Fruit fly (Drosophila melanogaster) whole organism, embryonic: ENCODE results near the gene CG7483.

Experiments used
- CG10209 ChIP-seq: fragments of 200-800 bp; sonication (Bioruptor generic); optimal IDR thresholded peaks from 3 replicates; lab custom pipeline; 2017; ENCODE audit warnings: missing biosample characterization, mild to moderate bottlenecking, missing genetic modification characterization, missing genetic modification reagents
- CG10366 ChIP-seq: fragments of 200-800 bp; sonication (Bioruptor generic); IDR thresholded peaks from 2 replicates; pipeline ENCODE4 v1.3.6; 2022; ENCODE audit warnings: missing biosample characterization, missing genetic modification characterization
- CG12391 ChIP-seq: fragments of 200-800 bp; sonication (Bioruptor generic); optimal IDR thresholded peaks from 3 replicates; lab custom pipeline; 2018; ENCODE audit warnings: missing biosample characterization, mild to moderate bottlenecking, missing genetic modification characterization, moderate library complexity
- CG12659 ChIP-seq: fragments of 200-800 bp; sonication (Bioruptor generic); optimal IDR thresholded peaks from 3 replicates; lab custom pipeline; 2017; ENCODE audit warnings: mild to moderate bottlenecking, missing biosample characterization, missing genetic modification reagents, missing genetic modification characterization
- CG12744 ChIP-seq: fragments of 200-800 bp; sonication (Bioruptor generic); optimal IDR thresholded peaks from 2 replicates; lab custom pipeline; 2016; ENCODE audit warnings: missing biosample characterization, missing genetic modification characterization
- CG13123 ChIP-seq: fragments of 200-800 bp; sonication (Bioruptor generic); optimal IDR thresholded peaks from 2 replicates; lab custom pipeline; 2016; ENCODE audit warnings: missing biosample characterization, missing genetic modification characterization
- CG13287 ChIP-seq: fragments of 200-800 bp; sonication (Bioruptor generic); IDR thresholded peaks from 2 replicates; pipeline ENCODE4 v1.3.6; 2022; ENCODE audit warnings: missing biosample characterization, missing genetic modification characterization; ENCODE audit not compliant: partially characterized antibody
- CG14014 ChIP-seq: fragments of 200-800 bp; sonication (Bioruptor generic); IDR thresholded peaks from 2 replicates; pipeline ENCODE4 v1.3.6; 2022; ENCODE audit warnings: missing biosample characterization, missing genetic modification characterization
- CG15479 ChIP-seq: fragments of 200-800 bp; sonication (Bioruptor generic); optimal IDR thresholded peaks from 3 replicates; lab custom pipeline; 2019; ENCODE audit warnings: missing biosample characterization, mild to moderate bottlenecking, missing genetic modification characterization, moderate library complexity
- CG16863 ChIP-seq: fragments of 200-800 bp; sonication (Bioruptor generic); optimal IDR thresholded peaks from 3 replicates; lab custom pipeline; 2016; ENCODE audit warnings: missing biosample characterization, missing genetic modification characterization
- CG30403 ChIP-seq: fragments of 200-800 bp; sonication (Bioruptor generic); optimal IDR thresholded peaks from 3 replicates; lab custom pipeline; 2016; ENCODE audit warnings: missing biosample characterization, missing genetic modification characterization
- CG32532 ChIP-seq: fragments of 200-800 bp; sonication (Bioruptor generic); IDR thresholded peaks from 2 replicates; pipeline ENCODE4 v1.3.6; 2022; ENCODE audit warnings: missing biosample characterization, missing genetic modification characterization
- CG4730 ChIP-seq: fragments of 200-800 bp; sonication (Bioruptor generic); IDR thresholded peaks from 2 replicates; pipeline ENCODE4 v1.3.6; 2022; ENCODE audit warnings: missing biosample characterization, missing genetic modification characterization
- CG5180 ChIP-seq: fragments of 200-800 bp; sonication (Bioruptor generic); optimal IDR thresholded peaks from 3 replicates; lab custom pipeline; 2017; ENCODE audit warnings: missing biosample characterization, missing genetic modification characterization, mild to moderate bottlenecking, moderate library complexity, missing genetic modification reagents
- CG5953 ChIP-seq: fragments of 200-800 bp; sonication (Bioruptor generic); IDR thresholded peaks from 2 replicates; pipeline ENCODE4 v1.3.6; 2022; ENCODE audit warnings: missing biosample characterization, missing genetic modification characterization
- CG6813 ChIP-seq: fragments of 200-800 bp; sonication (Bioruptor generic); optimal IDR thresholded peaks from 2 replicates; lab custom pipeline; 2017; ENCODE audit warnings: missing biosample characterization, missing genetic modification characterization, mild to moderate bottlenecking, moderate library complexity, missing genetic modification reagents
- CG7357 ChIP-seq: fragments of 200-800 bp; sonication (Bioruptor generic); IDR thresholded peaks from 3 replicates; pipeline ENCODE4 v1.3.6; 2022; ENCODE audit warnings: missing biosample characterization, missing genetic modification characterization
- CG7928 ChIP-seq: fragments of 200-800 bp; sonication (Bioruptor generic); optimal IDR thresholded peaks from 2 replicates; lab custom pipeline; 2017; ENCODE audit warnings: missing biosample characterization, mild to moderate bottlenecking, missing genetic modification characterization
- CG7963 ChIP-seq: fragments of 200-800 bp; sonication (Bioruptor generic); IDR thresholded peaks from 3 replicates; pipeline ENCODE4 v1.3.6; 2022; ENCODE audit warnings: missing biosample characterization, missing genetic modification characterization; ENCODE audit not compliant: partially characterized antibody
- CG8359 ChIP-seq: fragments of 200-800 bp; sonication (Bioruptor generic); optimal IDR thresholded peaks from 2 replicates; lab custom pipeline; 2017; ENCODE audit warnings: missing biosample characterization, mild to moderate bottlenecking, missing genetic modification characterization, borderline replicate concordance
- CG9817 ChIP-seq: fragments of 200-800 bp; sonication (Bioruptor generic); optimal IDR thresholded peaks from 2 replicates; lab custom pipeline; 2018; ENCODE audit warnings: missing biosample characterization, mild to moderate bottlenecking, missing genetic modification characterization, moderate library complexity
- Drgx ChIP-seq: fragments of 200-800 bp; sonication (Bioruptor generic); IDR thresholded peaks from 2 replicates; pipeline ENCODE4 v1.3.6; 2022; ENCODE audit warnings: missing biosample characterization, missing genetic modification characterization
- Fer3 ChIP-seq: fragments of 200-800 bp; sonication (Bioruptor generic); optimal IDR thresholded peaks from 2 replicates; lab custom pipeline; 2018; ENCODE audit warnings: missing biosample characterization, mild to moderate bottlenecking, missing genetic modification characterization, moderate library complexity
- Hand ChIP-seq: fragments of 200-800 bp; sonication (Bioruptor generic); optimal IDR thresholded peaks from 2 replicates; lab custom pipeline; 2017; ENCODE audit warnings: mild to moderate bottlenecking, missing biosample characterization, missing genetic modification reagents, missing genetic modification characterization
- Hmr ChIP-seq: fragments of 200-800 bp; sonication (Bioruptor generic); optimal IDR thresholded peaks from 3 replicates; lab custom pipeline; 2017; ENCODE audit warnings: mild to moderate bottlenecking, missing biosample characterization, missing genetic modification reagents, missing genetic modification characterization
- Jarid2 ChIP-seq: fragments of 200-800 bp; sonication (Bioruptor generic); optimal IDR thresholded peaks from 3 replicates; lab custom pipeline; 2017; ENCODE audit warnings: mild to moderate bottlenecking, missing biosample characterization, missing genetic modification reagents, missing genetic modification characterization
- Med ChIP-seq: fragments of 200-800 bp; sonication (Bioruptor generic); peaks from one replicate; lab custom pipeline; 2016; ENCODE audit warnings: missing biosample characterization, missing genetic modification characterization, mild to moderate bottlenecking, inconsistent platforms, moderate library complexity
- Oli ChIP-seq: fragments of 200-800 bp; sonication (Bioruptor generic); optimal IDR thresholded peaks from 2 replicates; lab custom pipeline; 2018; ENCODE audit warnings: missing biosample characterization, mild to moderate bottlenecking, missing genetic modification characterization, moderate library complexity
- Pdp1 ChIP-seq, 2 experiments: fragments of 200-800 bp; sonication (Bioruptor generic); optimal IDR thresholded peaks; 3 replicates each; lab custom pipeline; 2016; ENCODE audit warnings: missing biosample characterization in 2 of 2, missing genetic modification characterization in 2 of 2, mild to moderate bottlenecking in 1 of 2, moderate library complexity in 1 of 2
- Ravus ChIP-seq: fragments of 200-800 bp; sonication (Bioruptor generic); IDR thresholded peaks from 2 replicates; pipeline ENCODE4 v1.3.6; 2022; ENCODE audit warnings: missing biosample characterization, missing genetic modification characterization
- Rfx ChIP-seq: fragments of 200-800 bp; sonication (Bioruptor generic); IDR thresholded peaks from 2 replicates; pipeline ENCODE4 v1.3.6; 2022; ENCODE audit warnings: missing biosample characterization, missing genetic modification characterization
- Scr ChIP-seq: fragments of 200-800 bp; sonication (Bioruptor generic); IDR thresholded peaks from 2 replicates; pipeline ENCODE4 v1.3.6; 2022; ENCODE audit warnings: missing biosample characterization, missing genetic modification characterization; ENCODE audit not compliant: partially characterized antibody
- Stat92E ChIP-seq, 3 experiments: fragments of >200 bp in 2 of 3; fragments of 200-800 bp in 1 of 3; sonication (Bioruptor generic) in 1 of 3; optimal IDR thresholded peaks; 2 replicates each; lab custom pipeline; 2017 to 2019; ENCODE audit warnings: missing biosample characterization in 3 of 3, missing genetic modification characterization in 3 of 3, mild to moderate bottlenecking in 1 of 3, moderate library complexity in 1 of 3
- Usf ChIP-seq: fragments of 200-800 bp; sonication (Bioruptor generic); optimal IDR thresholded peaks from 2 replicates; lab custom pipeline; 2017; ENCODE audit warnings: missing genotype, missing biosample characterization, missing genetic modification characterization
- croc ChIP-seq: fragments of 200-800 bp; sonication (Bioruptor generic); conservative IDR thresholded peaks from 3 replicates; pipeline ENCODE4 v1.3.6; 2022; ENCODE audit warnings: missing biosample characterization, missing genetic modification characterization
- eve ChIP-seq, 2 experiments: fragments of >200 bp; optimal IDR thresholded peaks; 2 replicates each; lab custom pipeline; 2017; ENCODE audit warnings: missing biosample characterization in 2 of 2, missing genetic modification characterization in 2 of 2
- hkb ChIP-seq, 2 experiments: fragments of 200-800 bp in 1 of 2; fragments of >200 bp in 1 of 2; sonication (Bioruptor generic) in 1 of 2; IDR thresholded peaks in 1 of 2; optimal IDR thresholded peaks in 1 of 2; 2 replicates each; pipeline versions ENCODE4 v1.3.6 to Lab custom; 2017 to 2022; ENCODE audit warnings: missing biosample characterization in 1 of 2, missing genetic modification characterization in 1 of 2
- lilli ChIP-seq: fragments of 200-800 bp; sonication (Bioruptor generic); optimal IDR thresholded peaks from 3 replicates; lab custom pipeline; 2016; ENCODE audit warnings: missing biosample characterization, missing genetic modification characterization
- sd ChIP-seq: fragments of 200-800 bp; sonication (Bioruptor generic); optimal IDR thresholded peaks from 3 replicates; lab custom pipeline; 2018; ENCODE audit warnings: missing biosample characterization, mild to moderate bottlenecking, missing genetic modification characterization, moderate library complexity
- zfh2 ChIP-seq: fragments of 200-800 bp; sonication (Bioruptor generic); optimal IDR thresholded peaks from 2 replicates; lab custom pipeline; 2016; ENCODE audit warnings: missing biosample characterization, missing genetic modification characterization

The CG7483 gene

DNA sequence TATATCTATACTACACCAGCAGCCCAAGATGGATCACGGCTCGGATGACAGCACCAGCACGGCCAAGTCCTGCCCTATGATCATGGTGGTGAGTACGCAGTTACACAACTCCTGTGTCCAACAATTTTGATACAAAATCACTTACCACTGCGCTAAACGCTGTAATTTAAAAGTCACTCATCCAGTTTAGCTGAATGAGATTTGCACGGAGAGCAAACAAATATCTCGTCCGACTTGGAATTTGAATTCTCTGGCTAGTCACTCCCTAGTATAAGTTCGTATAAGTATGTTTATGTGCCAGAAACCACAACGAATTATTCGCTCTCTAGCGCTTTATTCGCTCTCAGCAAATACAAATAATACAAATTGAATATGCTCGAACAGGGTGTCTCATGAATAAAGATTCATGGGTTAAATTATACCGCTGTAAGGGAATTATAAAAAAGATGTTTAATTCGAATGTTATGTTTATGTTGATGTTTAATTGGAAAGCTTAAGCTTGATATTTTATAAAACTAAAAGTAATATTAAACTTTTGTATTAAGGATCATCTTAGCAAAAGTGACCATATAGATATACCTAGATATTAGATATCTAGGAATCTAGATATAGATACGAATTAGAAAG is 4.8 kb downstream of the CG7483 start (continued):
- TF ChIP-seq Hand (GFP tag; lab: Kevin White, UChicago) (peak; percentile 1), CG7357 (GFP tag; lab: Robert Waterston, UW) (no peak), Drgx (GFP tag; lab: Robert Waterston, UW) (peak; percentile 48), CG6813 (GFP tag; lab: Kevin White, UChicago) (peak; percentile 46), Fer3 (peak; percentile 56), CG15479 (GFP tag; lab: Kevin White, UChicago) (peak; percentile 13), zfh2 (GFP tag; lab: Kevin White, UChicago) (no peak), Rfx (GFP tag; lab: Robert Waterston, UW) (peak; percentile 51; the same call in 1 of the 2 replicates), Jarid2 (GFP tag; lab: Kevin White, UChicago) (peak; percentile 47), CG12659 (GFP tag; lab: Kevin White, UChicago) (peak; percentile 12), CG12391 (peak; percentile 23), Hmr (GFP tag; lab: Kevin White, UChicago) (peak; percentile 53), sd (tag; lab: Kevin White, UChicago) (peak; percentile 41), Med (GFP tag; lab: Kevin White, UChicago) (peak; percentile 79), CG30403 (GFP tag; lab: Kevin White, UChicago) (peak; percentile 3), lilli (peak; percentile 25), hkb (optimal IDR thresholded peaks at IDR 0.05; lab: Kevin White, UChicago) (no peak), hkb (GFP tag; IDR thresholded peaks at IDR 0.05; lab: Robert Waterston, UW) (peak; percentile 15; the same call in 1 of the 2 replicates), CG16863 (GFP tag; lab: Kevin White, UChicago) (no peak), CG10209 (GFP tag; lab: Kevin White, UChicago) (peak; percentile 18), CG14014 (GFP tag; lab: Robert Waterston, UW) (no peak), Pdp1 (GFP tag; optimal IDR thresholded peaks at IDR 0.05; lab: Kevin White, UChicago) (peak in 1 of 2 experiments; percentile 69), CG32532 (GFP tag; lab: Robert Waterston, UW) (peak; percentile 48; the same call in 1 of the 2 replicates), CG5180 (GFP tag; lab: Kevin White, UChicago) (peak; percentile 45)
- TF ChIP-seq, all 482 proteins: peak for 37

- TF ChIP-seq Ravus (GFP tag; lab: Robert Waterston, UW) (no peak), CG13287 (GFP tag; lab: Robert Waterston, UW) (no peak), eve (GFP tag; optimal IDR thresholded peaks at IDR 0.05; lab: Kevin White, UChicago) (no peak), Usf (GFP tag; lab: Kevin White, UChicago) (no peak), Oli (tag; lab: Kevin White, UChicago) (no peak), CG7963 (no peak), CG9817 (tag; lab: Kevin White, UChicago) (no peak), CG5953 (GFP tag; lab: Robert Waterston, UW) (no peak), CG7928 (GFP tag; lab: Kevin White, UChicago) (no peak), croc (GFP tag; lab: Robert Waterston, UW) (no peak), CG4730 (GFP tag; lab: Robert Waterston, UW) (no peak), CG10366 (no peak), CG8359 (no peak), Stat92E (GFP tag; optimal IDR thresholded peaks at IDR 0.05; lab: Kevin White, UChicago) (no peak), CG13123 (GFP tag; lab: Kevin White, UChicago) (no peak), CG12744 (no peak), Scr (GFP tag; lab: Robert Waterston, UW) (no peak)
These were observed 8.4 kb downstream of the CG7483 start, which contains the start of gene Or85a for dm6 chr3R:8321447-8321846. TSS of gene Or85a (plus strand) at chr3R:8321747.
